Worm (Caenorhabditis elegans) whole organism, L4 larva: Measurements from ENCODE around the gene Y60C6A.3.

Source experiments
- D1046.2 ChIP-seq: fragments of 200-800 bp; sonication (Bioruptor generic); IDR thresholded peaks from 2 replicates; pipeline ENCODE4 v1.3.6; 2022; ENCODE audit warnings: missing genetic modification characterization, missing compliant biosample characterization
- F37D6.2 ChIP-seq: sonication (generic microtip); optimal IDR thresholded peaks from 2 replicates; lab custom pipeline; 2016; ENCODE audit warnings: mild to moderate bottlenecking, missing genetic modification characterization, missing compliant biosample characterization
- T20F7.1 ChIP-seq: fragments of 200-800 bp; sonication (Bioruptor generic); optimal IDR thresholded peaks from 2 replicates; lab custom pipeline; 2018; ENCODE audit warnings: mild to moderate bottlenecking, missing genetic modification characterization, missing compliant biosample characterization
- Y48G9A.11 ChIP-seq: fragments of 200-800 bp; sonication (Bioruptor generic); IDR thresholded peaks from 2 replicates; pipeline ENCODE4 v1.3.6; 2022; ENCODE audit warnings: missing genetic modification reagents, missing genetic modification characterization, missing compliant biosample characterization
- ZK337.2 ChIP-seq: fragments of 200-800 bp; sonication (Bioruptor generic); IDR thresholded peaks from 2 replicates; pipeline ENCODE4 v1.3.6; 2022; ENCODE audit warnings: missing genetic modification reagents, missing genetic modification characterization, missing compliant biosample characterization
- ZK546.5 ChIP-seq, 2 experiments: sonication (generic microtip); optimal IDR thresholded peaks; 2 replicates each; lab custom pipeline; 2017; ENCODE audit warnings: missing biosample characterization in 2 of 2, missing genetic modification characterization in 2 of 2
- aha-1 ChIP-seq: fragments of 150-350 bp; peaks from one replicate; lab custom pipeline; 2014; ENCODE audit warnings: missing biosample characterization, missing genetic modification characterization
- attf-4 ChIP-seq: sonication (generic microtip); optimal IDR thresholded peaks from 3 replicates; lab custom pipeline; 2017; ENCODE audit warnings: missing biosample characterization, missing genetic modification characterization
- ceh-44 ChIP-seq: fragments of 200-800 bp; sonication (Bioruptor generic); IDR thresholded peaks from 2 replicates; pipeline ENCODE4 v1.3.6; 2022; ENCODE audit warnings: missing genetic modification reagents, missing genetic modification characterization, missing compliant biosample characterization
- ceh-62 ChIP-seq: sonication (generic microtip); optimal IDR thresholded peaks from 2 replicates; lab custom pipeline; 2017; ENCODE audit warnings: missing biosample characterization, missing genetic modification characterization
- ceh-82 ChIP-seq: sonication (generic microtip); optimal IDR thresholded peaks from 2 replicates; lab custom pipeline; 2017; ENCODE audit warnings: missing biosample characterization, missing genetic modification characterization
- ces-1 ChIP-seq: fragments of 150-350 bp; sonication (generic microtip); optimal IDR thresholded peaks from 4 replicates; lab custom pipeline; 2014; ENCODE audit warnings: missing biosample characterization, missing genetic modification reagents, missing genetic modification characterization
- cey-2 ChIP-seq: sonication (generic microtip); optimal IDR thresholded peaks from 3 replicates; lab custom pipeline; 2017; ENCODE audit warnings: missing genetic modification characterization, mild to moderate bottlenecking, missing compliant biosample characterization, antibody characterized with exemption, borderline replicate concordance; ENCODE audit not compliant: insufficient read depth
- dmd-8 ChIP-seq: fragments of 200-800 bp; sonication (Bioruptor generic); IDR thresholded peaks from 2 replicates; pipeline ENCODE4 v1.3.6; 2022; ENCODE audit warnings: missing genetic modification characterization, missing compliant biosample characterization
- egl-43 ChIP-seq: fragments of 200-800 bp; sonication (Bioruptor generic); IDR thresholded peaks from 2 replicates; pipeline ENCODE4 v1.3.6; 2022; ENCODE audit warnings: missing genetic modification reagents, missing genetic modification characterization, missing compliant biosample characterization
- fkh-10 ChIP-seq: fragments of 150-350 bp; optimal IDR thresholded peaks from 2 replicates; lab custom pipeline; 2014; ENCODE audit warnings: missing biosample characterization, missing genetic modification reagents, missing genetic modification characterization
- gei-8 ChIP-seq: fragments of 200-800 bp; sonication (Bioruptor generic); optimal IDR thresholded peaks from 2 replicates; lab custom pipeline; 2018; ENCODE audit warnings: mild to moderate bottlenecking, missing genetic modification characterization, missing compliant biosample characterization
- hmg-1.1 ChIP-seq: fragments of 200-800 bp; sonication (Bioruptor generic); IDR thresholded peaks from 2 replicates; pipeline ENCODE4 v1.3.6; 2022; ENCODE audit warnings: missing genetic modification reagents, missing genetic modification characterization, missing compliant biosample characterization
- lim-7 ChIP-seq: fragments of 200-800 bp; sonication (Bioruptor generic); IDR thresholded peaks from 2 replicates; pipeline ENCODE4 v1.3.6; 2022; ENCODE audit warnings: missing genetic modification characterization, missing compliant biosample characterization
- lin-38 ChIP-seq: fragments of 200-800 bp; sonication (Bioruptor generic); IDR thresholded peaks from 2 replicates; pipeline ENCODE4 v1.3.6; 2022; ENCODE audit warnings: missing genetic modification reagents, missing genetic modification characterization, missing compliant biosample characterization
- madf-9 ChIP-seq: fragments of 200-800 bp; sonication (Bioruptor generic); conservative IDR thresholded peaks from 2 replicates; pipeline ENCODE4 v1.3.6; 2022; ENCODE audit warnings: missing genetic modification reagents, missing genetic modification characterization, missing compliant biosample characterization
- mdt-29 ChIP-seq: fragments of 200-800 bp; sonication (Bioruptor generic); IDR thresholded peaks from 2 replicates; pipeline ENCODE4 v1.3.6; 2022; ENCODE audit warnings: missing genetic modification reagents, missing genetic modification characterization, missing compliant biosample characterization
- mep-1 ChIP-seq: fragments of 150-350 bp; sonication (generic microtip); optimal IDR thresholded peaks from 3 replicates; lab custom pipeline; 2014; ENCODE audit warnings: missing biosample characterization, missing genetic modification characterization
- nhr-25 ChIP-seq: sonication (generic microtip); optimal IDR thresholded peaks from 2 replicates; lab custom pipeline; 2017; ENCODE audit warnings: missing genetic modification characterization, mild to moderate bottlenecking, missing compliant biosample characterization, antibody characterized with exemption, moderate library complexity, borderline replicate concordance; ENCODE audit not compliant: insufficient read depth
- pha-4 ChIP-seq, 2 experiments: fragments of 150-350 bp in 1 of 2; fragments of 200-800 bp in 1 of 2; sonication (Bioruptor generic) in 1 of 2; IDR thresholded peaks in 1 of 2; optimal IDR thresholded peaks in 1 of 2; 2 replicates each; pipeline versions ENCODE4 v1.3.6 to Lab custom; 2014 to 2022; ENCODE audit warnings: missing genetic modification characterization in 2 of 2, missing genetic modification reagents in 2 of 2, missing biosample characterization in 1 of 2, missing compliant biosample characterization in 1 of 2
- rbr-2 ChIP-seq: sonication (generic microtip); optimal IDR thresholded peaks from 2 replicates; lab custom pipeline; 2016; ENCODE audit warnings: missing genotype, missing genetic modification characterization, missing compliant biosample characterization
- set-16 ChIP-seq: fragments of 200-800 bp; sonication (Bioruptor generic); IDR thresholded peaks from 2 replicates; pipeline ENCODE4 v1.3.6; 2022; ENCODE audit warnings: missing genetic modification reagents, missing genetic modification characterization, missing compliant biosample characterization
- snpc-1.2 ChIP-seq: fragments of 200-800 bp; sonication (Bioruptor generic); IDR thresholded peaks from 2 replicates; pipeline ENCODE4 v1.3.6; 2022; ENCODE audit warnings: missing genetic modification reagents, missing genetic modification characterization, missing compliant biosample characterization
- tag-97 ChIP-seq: fragments of 200-800 bp; sonication (Bioruptor generic); IDR thresholded peaks from 2 replicates; pipeline ENCODE4 v1.3.6; 2022; ENCODE audit warnings: missing genetic modification characterization, missing compliant biosample characterization
- unc-130 ChIP-seq: sonication (generic microtip); optimal IDR thresholded peaks from 2 replicates; lab custom pipeline; 2016; ENCODE audit warnings: missing genetic modification reagents, missing genetic modification characterization, missing compliant biosample characterization
- zfp-2 ChIP-seq: sonication (generic microtip); optimal IDR thresholded peaks from 2 replicates; lab custom pipeline; 2016; ENCODE audit warnings: mild to moderate bottlenecking, missing genetic modification characterization, missing compliant biosample characterization

Y60C6A.3 gene

DNA sequence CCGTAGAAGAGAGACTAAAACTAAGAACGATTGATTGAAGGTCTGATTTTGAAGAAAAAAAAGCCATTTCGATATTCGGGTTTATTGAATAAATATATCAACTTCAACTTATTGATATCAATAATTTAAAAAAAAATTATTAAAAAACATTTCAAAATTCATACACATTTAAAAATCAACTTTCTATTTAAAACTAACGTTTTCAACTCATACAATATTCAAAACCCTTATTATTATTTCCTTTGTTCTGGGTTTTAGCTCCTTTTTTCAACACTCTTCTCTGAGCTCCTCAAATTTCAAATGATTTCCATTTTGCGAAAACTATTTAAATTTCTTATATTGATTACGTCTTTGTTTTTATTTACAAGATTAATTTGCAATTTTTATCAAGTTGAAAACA, 40.3 kb upstream of the Y60C6A.3 start, which contains the start of gene C18G1.7:
Gene C18G1.7 (plus strand): TSS at position 301 of the 400 bp plus-strand sequence.
- TF ChIP-seq hmg-1.1 (GFP tag; lab: Robert Waterston, UW): no peak
- no peak for TF ChIP-seq ZK546.5 (tag; optimal IDR thresholded peaks at IDR 0.05; lab: Kevin White, UChicago)

ce11 chrV:4750294-4750693, 35.3 kb upstream of the Y60C6A.3 start, which contains the start of gene C18G1.6:
C18G1.6 (plus strand) TSS chrV:4750594.
- TF ChIP-seq ces-1 (GFP tag; lab: Kevin White, UChicago): no peak
- no peak for TF ChIP-seq attf-4
- no peak for TF ChIP-seq fkh-10
- no peak for TF ChIP-seq madf-9 (GFP tag; lab: Robert Waterston, UW)
- TF ChIP-seq nhr-25 (tag; lab: Kevin White, UChicago): no peak
- no peak for TF ChIP-seq lim-7 (GFP tag; lab: Robert Waterston, UW)
- no peak for TF ChIP-seq cey-2 (tag; lab: Kevin White, UChicago)
- TF ChIP-seq rbr-2 (tag; lab: Kevin White, UChicago): no peak
- TF ChIP-seq egl-43 (GFP tag; lab: Robert Waterston, UW): no peak
- no peak for TF ChIP-seq ceh-82 (tag; lab: Kevin White, UChicago)
- no peak for TF ChIP-seq D1046.2 (GFP tag; lab: Robert Waterston, UW)
- TF ChIP-seq dmd-8 (GFP tag; lab: Robert Waterston, UW): no peak
- TF ChIP-seq Y48G9A.11 (GFP tag; lab: Robert Waterston, UW): no peak
- TF ChIP-seq, all 104 proteins: peak for 0

DNA sequence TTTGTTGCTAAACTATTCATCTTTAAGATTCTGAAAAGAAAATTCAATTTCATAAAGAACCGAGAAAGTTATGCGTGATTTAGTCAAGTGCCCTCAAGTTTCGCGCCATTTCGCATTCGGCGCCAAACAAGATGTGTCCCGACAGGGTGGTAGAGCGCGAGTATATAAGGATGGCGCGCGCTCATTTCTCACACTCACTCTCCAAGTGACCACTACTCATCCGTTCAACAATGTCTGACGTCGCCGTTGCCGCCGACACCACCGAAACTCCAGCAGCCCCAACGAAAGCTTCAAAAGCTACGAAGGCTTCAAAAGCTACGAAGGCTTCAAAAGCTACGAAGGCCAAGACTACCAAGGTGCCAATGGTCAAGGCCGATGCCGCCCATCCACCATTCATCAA, 31.5 kb upstream of the Y60C6A.3 start, which contains the start of gene hil-4:
Gene hil-4 (plus strand): TSS at position 191 of the 400 bp plus-strand sequence.
- TF ChIP-seq F37D6.2 (tag; lab: Kevin White, UChicago) (no peak), snpc-1.2 (GFP tag; lab: Robert Waterston, UW) (0 out of 2 replicates have a peak, but pooled peaks have one; percentile 25), unc-130 (peak; percentile 7), lim-7 (GFP tag; lab: Robert Waterston, UW) (peak; percentile 45; the same call in 1 of the 2 replicates), ces-1 (GFP tag; lab: Kevin White, UChicago) (no peak), ceh-44 (GFP tag; lab: Robert Waterston, UW) (peak; percentile 54; the same call in 1 of the 2 replicates), zfp-2 (tag; lab: Kevin White, UChicago) (no peak), Y48G9A.11 (GFP tag; lab: Robert Waterston, UW) (peak; percentile 59), tag-97 (GFP tag; lab: Robert Waterston, UW) (no peak), lin-38 (GFP tag; lab: Robert Waterston, UW) (peak; percentile 22; the same call in 1 of the 2 replicates), aha-1 (tag; lab: Kevin White, UChicago) (peak; percentile 73), madf-9 (GFP tag; lab: Robert Waterston, UW) (no peak), ceh-62 (tag; lab: Kevin White, UChicago) (no peak), egl-43 (GFP tag; lab: Robert Waterston, UW) (0 out of 2 replicates have a peak, but pooled peaks have one; percentile 67)

- TF ChIP-seq pha-4 (GFP tag; IDR thresholded peaks at IDR 0.05; lab: Robert Waterston, UW): peak; percentile 16; the same call in 1 of the 2 replicates
- no peak for TF ChIP-seq pha-4 (tag; optimal IDR thresholded peaks at IDR 0.05; lab: Kevin White, UChicago)
- no peak for TF ChIP-seq gei-8 (GFP tag; lab: Kevin White, UChicago)
- TF ChIP-seq lin-38 (GFP tag; lab: Robert Waterston, UW): 0 out of 2 replicates have a peak, but pooled peaks have one; percentile 10
- TF ChIP-seq ZK337.2 (GFP tag; lab: Robert Waterston, UW): no peak
- TF ChIP-seq mep-1: no peak
- no peak for TF ChIP-seq mdt-29 (GFP tag; lab: Robert Waterston, UW)
- no peak for TF ChIP-seq fkh-10
- TF ChIP-seq egl-43 (GFP tag; lab: Robert Waterston, UW): peak; percentile 8; the same call in 1 of the 2 replicates
- no peak for TF ChIP-seq T20F7.1 (GFP tag; lab: Kevin White, UChicago)
- TF ChIP-seq set-16 (GFP tag; lab: Robert Waterston, UW): peak; percentile 91
Measured at ce11 chrV:4754684-4755211, 30.9 kb upstream of the Y60C6A.3 start.
